Fruit fly (Drosophila melanogaster): ENCODE measurements around the gene Lip1.
A peak's percentile ranks its signal among the peaks of the same experiment; 100 is the strongest.

The Lip1 gene

DNA sequence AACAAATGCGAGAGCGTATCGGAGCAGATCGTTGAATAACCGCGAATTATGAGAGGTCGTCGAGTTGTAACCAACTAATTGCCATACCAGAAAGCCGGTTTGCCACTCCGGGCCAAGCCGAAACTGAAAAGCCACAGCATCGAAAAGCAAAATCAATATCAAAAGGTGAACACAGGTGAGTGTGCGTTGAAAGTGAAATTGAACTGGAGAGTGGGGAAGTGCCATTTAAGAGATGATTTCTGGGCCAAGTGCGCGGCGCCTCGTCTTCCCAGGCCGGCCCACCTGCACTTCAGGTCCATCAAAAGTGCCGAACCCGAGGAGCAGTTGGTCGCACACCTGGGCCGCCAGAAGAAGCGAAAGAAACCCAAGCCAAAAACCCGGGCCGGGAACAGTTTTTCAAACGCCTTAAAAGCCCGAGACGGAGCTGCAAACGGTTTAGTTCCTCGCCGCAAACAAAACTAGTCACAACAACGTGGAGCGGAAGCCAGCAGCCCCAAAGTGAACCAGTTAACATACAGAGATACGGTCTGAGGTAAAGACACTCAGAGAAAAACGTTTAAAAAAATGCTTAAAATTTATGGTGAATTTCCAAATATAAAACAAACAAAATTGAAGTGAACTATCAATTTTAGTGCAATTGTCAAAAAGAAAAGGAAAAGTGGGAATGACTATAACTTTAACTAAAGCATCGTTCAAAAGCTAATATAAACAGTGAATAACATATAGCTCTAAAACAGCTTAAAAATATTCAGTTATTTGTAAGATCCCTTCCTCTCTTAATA is 24.2 kb downstream of the Lip1 start, which contains the start of gene CG17104:
Gene CG17104, plus strand, starts transcription at position 266 of the 782 bp plus-strand sequence.
- TF ChIP-seq noc (tag; optimal IDR thresholded peaks at IDR 0.05): peak; percentile 38

dm6 chr2L:10672989-10673388 is 28.4 kb downstream of the Lip1 start:
- TF ChIP-seq noc (tag; optimal IDR thresholded peaks at IDR 0.05): no peak

dm6 chr2L:10671530-10671929 is 29.8 kb downstream of the Lip1 start:
- no peak for TF ChIP-seq noc (tag; optimal IDR thresholded peaks at IDR 0.05)

DNA sequence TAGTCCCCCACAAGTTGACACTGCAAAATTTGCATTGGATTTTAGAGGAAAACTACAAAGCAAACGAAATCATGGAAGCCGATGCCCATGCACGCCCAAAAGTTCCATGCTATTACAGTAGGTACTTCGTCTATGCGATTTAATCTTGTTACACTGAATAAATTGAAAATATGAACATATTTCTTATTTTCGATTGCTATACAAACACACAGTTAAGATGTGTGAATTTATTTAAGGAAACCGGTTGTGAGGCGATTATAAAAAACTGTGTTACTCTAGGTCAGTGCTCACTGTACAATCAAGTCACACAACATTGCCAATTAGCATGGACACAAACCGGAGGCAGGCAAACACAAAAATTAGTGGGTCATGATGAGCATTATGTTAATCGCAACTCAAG is 35.7 kb downstream of the Lip1 start:
- peak; percentile 57 for TF ChIP-seq noc (tag; optimal IDR thresholded peaks at IDR 0.05)

- peak; percentile 17 for TF ChIP-seq noc (tag; optimal IDR thresholded peaks at IDR 0.05)
These were observed 39.7 kb downstream of the Lip1 start, which contains the start of gene CG31871 for dm6 chr2L:10661490-10662240. TSS of gene CG31871 (plus strand) at chr2L:10662081.

DNA sequence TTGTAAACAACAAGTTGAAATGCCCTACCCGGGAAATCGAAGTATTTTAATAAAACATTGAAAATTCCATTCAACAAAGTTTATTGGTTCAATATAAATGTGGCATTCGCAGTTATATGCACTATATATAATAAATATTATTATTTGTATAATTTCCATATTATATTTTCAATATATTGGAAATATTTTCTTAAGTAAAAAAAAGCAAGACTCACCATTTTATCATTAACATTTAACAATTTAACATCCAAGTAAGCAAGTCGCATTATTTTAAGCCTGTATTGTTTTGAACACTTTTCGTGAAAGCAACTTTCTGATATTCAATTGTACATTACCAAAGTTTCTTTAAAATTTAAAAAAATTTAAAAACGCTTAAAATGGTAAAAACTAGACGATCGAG is 43.4 kb downstream of the Lip1 start, which contains the start of gene CG45690:
Gene CG45690, plus strand, starts transcription at position 301 of the 400 bp plus-strand sequence.
- TF ChIP-seq noc (tag; optimal IDR thresholded peaks at IDR 0.05): no peak

DNA sequence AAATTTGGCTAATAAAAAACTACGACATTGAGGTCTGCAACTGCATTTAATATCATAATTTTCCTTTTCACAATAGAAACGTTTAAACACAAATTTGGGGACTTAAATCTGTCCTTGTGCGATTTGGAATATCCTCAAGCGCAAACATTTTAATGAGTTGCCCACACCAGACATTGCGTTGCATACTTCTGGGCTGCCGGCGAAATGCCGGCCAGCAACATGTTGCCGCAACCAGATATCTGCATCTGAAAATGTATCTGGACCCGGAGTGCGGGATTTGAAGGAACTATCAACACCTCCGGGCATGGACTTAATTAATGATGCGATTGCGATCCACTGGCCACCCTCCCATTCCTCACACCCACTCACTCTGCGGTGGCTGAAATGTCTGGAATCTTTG is 46.8 kb downstream of the Lip1 start:
- no peak for TF ChIP-seq noc (tag; optimal IDR thresholded peaks at IDR 0.05)

DNA sequence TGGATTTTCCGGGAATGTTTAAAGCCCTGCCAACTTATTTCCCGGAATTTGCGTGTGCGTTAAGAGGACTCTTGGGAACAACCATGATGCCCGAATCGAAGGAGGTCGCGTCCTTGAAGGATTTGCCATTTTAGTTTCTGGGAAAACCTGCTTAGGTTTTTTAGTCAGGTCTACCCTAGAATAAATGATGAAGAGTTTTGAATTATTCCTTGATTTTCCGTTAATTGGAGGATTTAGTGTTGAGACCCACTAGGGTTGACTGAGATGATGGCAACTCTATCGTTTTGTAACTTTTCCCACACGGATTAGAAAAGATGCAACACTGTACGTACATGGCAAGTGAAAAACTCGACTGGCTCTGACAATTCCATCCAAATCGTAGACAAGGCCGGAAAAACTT is 50.0 kb downstream of the Lip1 start, which contains the start of gene dbf:
Gene dbf, plus strand, starts transcription at position 301 of the 400 bp plus-strand sequence.
- TF ChIP-seq noc (tag; optimal IDR thresholded peaks at IDR 0.05): no peak
